In genomic region chrIV:2601988-2602861, ce11 we compare ENCODE assay signal across 2 worm cellular contexts.
TF ChIP-seq lines count a peak whose summit lies in the region.

No protein-coding gene starts in this region.

TF ChIP-seq in whole organism, L1 larva, 84 proteins besides CTCF, POLR2A, EP300 and RAD21 (continued from another document):
- peak in 5 of 6 experiments; percentile 31 to 100 (median 95) for TF ChIP-seq elt-3 (tag; optimal IDR thresholded peaks at IDR 0.05; lab: Kevin White, UChicago)
- TF ChIP-seq alr-1 (tag; optimal IDR thresholded peaks at IDR 0.05; lab: Kevin White, UChicago; ENCODE audit: borderline replicate concordance): no peak
- TF ChIP-seq lsy-2 (tag; optimal IDR thresholded peaks at IDR 0.05; lab: Kevin White, UChicago): peak; percentile 95 to 96
- TF ChIP-seq nhr-20 (tag; optimal IDR thresholded peaks at IDR 0.05; lab: Kevin White, UChicago): peak; percentile 100
- TF ChIP-seq ceh-63 (GFP tag; optimal IDR thresholded peaks at IDR 0.05; lab: Kevin White, UChicago): no peak
- no peak for TF ChIP-seq Y116A8C.19 (tag; optimal IDR thresholded peaks at IDR 0.05; lab: Kevin White, UChicago; ENCODE audit: borderline replicate concordance)
- peak; percentile 96 for TF ChIP-seq dsc-1 (tag; optimal IDR thresholded peaks at IDR 0.05; lab: Kevin White, UChicago)
- no peak for TF ChIP-seq ces-1 (GFP tag; optimal IDR thresholded peaks at IDR 0.05; lab: Kevin White, UChicago)
- TF ChIP-seq grh-1 (GFP tag; IDR thresholded peaks at IDR 0.05; lab: Robert Waterston, UW): peak; percentile 98
- peak; percentile 99 for TF ChIP-seq mep-1 (tag; optimal IDR thresholded peaks at IDR 0.05; lab: Kevin White, UChicago)
- TF ChIP-seq nhr-237 (tag; optimal IDR thresholded peaks at IDR 0.05; lab: Kevin White, UChicago): peak; percentile 90
- peak; percentile 98 for TF ChIP-seq skn-1 (tag; optimal IDR thresholded peaks at IDR 0.05; lab: Kevin White, UChicago)
- peak; percentile 84 for TF ChIP-seq isw-1 (GFP tag; IDR thresholded peaks at IDR 0.05; lab: Robert Waterston, UW)
- TF ChIP-seq sup-37 (GFP tag; optimal IDR thresholded peaks at IDR 0.05; lab: Kevin White, UChicago): peak; percentile 87
- TF ChIP-seq fkh-8 (tag; optimal IDR thresholded peaks at IDR 0.05; lab: Kevin White, UChicago): peak; percentile 99
- peak; percentile 87 for TF ChIP-seq zip-4 (GFP tag; optimal IDR thresholded peaks at IDR 0.05; lab: Kevin White, UChicago)
- TF ChIP-seq nhr-84 (tag; optimal IDR thresholded peaks at IDR 0.05; lab: Kevin White, UChicago): no peak
- TF ChIP-seq unc-62 (GFP tag; optimal IDR thresholded peaks at IDR 0.05; lab: Kevin White, UChicago): no peak
- TF ChIP-seq fkh-4 (tag; optimal IDR thresholded peaks at IDR 0.05; lab: Kevin White, UChicago; ENCODE audit: borderline replicate concordance): peak; percentile 64
- peak; percentile 95 for TF ChIP-seq ama-1 (optimal IDR thresholded peaks at IDR 0.05; lab: Kevin White, UChicago)
- no peak for TF ChIP-seq pqm-1 (tag; optimal IDR thresholded peaks at IDR 0.05; lab: Kevin White, UChicago)
- no peak for TF ChIP-seq sptf-1 (tag; optimal IDR thresholded peaks at IDR 0.05; lab: Kevin White, UChicago)
- peak; percentile 99 for TF ChIP-seq nhr-90 (tag; optimal IDR thresholded peaks at IDR 0.05; lab: Kevin White, UChicago; ENCODE audit: poor library complexity)
- TF ChIP-seq C16A3.4 (tag; optimal IDR thresholded peaks at IDR 0.05; lab: Kevin White, UChicago): peak; percentile 96

TF ChIP-seq in whole organism, young adult, 124 proteins besides CTCF, POLR2A, EP300 and RAD21 (continued from another document):
- peak; percentile 96 for TF ChIP-seq lir-1 (GFP tag; conservative IDR thresholded peaks at IDR 0.05; lab: Robert Waterston, UW)
- TF ChIP-seq akir-1 (GFP tag; optimal IDR thresholded peaks at IDR 0.05; lab: Kevin White, UChicago): peak; percentile 90
- peak; percentile 53 for TF ChIP-seq F23B12.7 (tag; optimal IDR thresholded peaks at IDR 0.05; lab: Kevin White, UChicago; ENCODE audit: insufficient read depth)
- TF ChIP-seq pbrm-1 (GFP tag; IDR thresholded peaks at IDR 0.05; lab: Robert Waterston, UW): peak; percentile 96
- TF ChIP-seq B0019.2 (GFP tag; conservative IDR thresholded peaks at IDR 0.05; lab: Robert Waterston, UW): peak; percentile 58; the same call in 1 of the 2 replicates
- peak; percentile 94 for TF ChIP-seq ceh-27 (GFP tag; optimal IDR thresholded peaks at IDR 0.05; lab: Kevin White, UChicago)
- TF ChIP-seq efl-1 (GFP tag; optimal IDR thresholded peaks at IDR 0.05; lab: Kevin White, UChicago): peak; percentile 49
- no peak for TF ChIP-seq mes-4 (tag; optimal IDR thresholded peaks at IDR 0.05; lab: Kevin White, UChicago)
- TF ChIP-seq nhr-80 (tag; optimal IDR thresholded peaks at IDR 0.05; lab: Kevin White, UChicago): peak; percentile 96
- TF ChIP-seq hmg-20 (GFP tag; IDR thresholded peaks at IDR 0.05; lab: Robert Waterston, UW): peak; percentile 67; the same call in 1 of the 2 replicates
- TF ChIP-seq dox-1 (GFP tag; IDR thresholded peaks at IDR 0.05; lab: Robert Waterston, UW): peak; percentile 95
- peak; percentile 89 for TF ChIP-seq cebp-1 (GFP tag; IDR thresholded peaks at IDR 0.05; lab: Robert Waterston, UW)
- TF ChIP-seq cebp-1 (tag; optimal IDR thresholded peaks at IDR 0.05; lab: Kevin White, UChicago): peak; percentile 97
- TF ChIP-seq let-526 (GFP tag; IDR thresholded peaks at IDR 0.05; lab: Robert Waterston, UW): peak; percentile 99
- TF ChIP-seq B0035.1 (tag; optimal IDR thresholded peaks at IDR 0.05; lab: Kevin White, UChicago): peak; percentile 91
- TF ChIP-seq athp-1 (tag; optimal IDR thresholded peaks at IDR 0.05; lab: Kevin White, UChicago): peak; percentile 97
